4 worm cellular contexts compared by ENCODE assay signal in the genomic region with DNA sequence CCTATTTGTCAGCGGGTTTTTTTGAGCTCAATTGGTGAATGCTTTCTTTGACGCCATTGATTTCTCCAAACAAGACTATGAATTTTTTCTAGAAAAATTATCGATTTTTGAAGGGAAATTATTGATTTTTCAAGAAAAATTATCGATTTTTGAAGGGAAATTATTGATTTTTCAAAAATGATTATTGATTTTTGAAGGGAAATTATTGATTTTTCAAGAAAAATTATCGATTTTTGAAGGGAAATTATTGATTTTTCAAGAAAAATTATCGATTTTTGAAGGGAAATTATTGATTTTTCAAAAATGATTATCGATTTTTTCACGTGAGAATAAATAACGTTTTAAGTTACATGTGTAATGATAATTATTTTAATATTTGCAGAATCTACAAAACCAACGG.
A peak's percentile ranks its signal among the peaks of the same experiment; 100 is the strongest.
TF ChIP-seq lines count a peak whose summit lies in the region.

No protein-coding gene starts in this region.

TF ChIP-seq in whole organism, L3 larva, 47 proteins besides CTCF, POLR2A, EP300 and RAD21:
- peak; percentile 94 for TF ChIP-seq ceh-28 (tag; optimal IDR thresholded peaks at IDR 0.05; lab: Kevin White, UChicago)

TF ChIP-seq in whole organism, L4 larva, 104 proteins besides CTCF, POLR2A, EP300 and RAD21:
- peak; percentile 94 for TF ChIP-seq ceh-28 (tag; optimal IDR thresholded peaks at IDR 0.05; lab: Kevin White, UChicago)

TF ChIP-seq in whole organism, late embryonic, 69 proteins besides CTCF, POLR2A, EP300 and RAD21:
- TF ChIP-seq ceh-48 (tag; optimal IDR thresholded peaks at IDR 0.05; lab: Kevin White, UChicago), result peak; percentile 53

TF ChIP-seq in whole organism, midembryonic, 9 proteins besides CTCF, POLR2A, EP300 and RAD21:
- peak; percentile 93 for TF ChIP-seq T22C8.4 (GFP tag; IDR thresholded peaks at IDR 0.05; lab: Robert Waterston, UW)
